Worm (Caenorhabditis elegans): ENCODE results near the gene irld-52.
"Not testable (repeated sequence)": the region's sequence is repeated elsewhere in the genome, so short reads cannot be mapped to it uniquely, and the experiment has no call there.

Gene irld-52

ce11 chrV:15766122-15766594, 13.3 kb upstream of the irld-52 start, which contains the start of the genes haf-3 and F57A10.2 (continued):
- peak; percentile 92 for TF ChIP-seq nfyb-1 (GFP tag; IDR thresholded peaks at IDR 0.05)
- TF ChIP-seq rpc-1 (optimal IDR thresholded peaks at IDR 0.05) = no peak
- no peak for TF ChIP-seq rpc-1 (tag; optimal IDR thresholded peaks at IDR 0.05)
- TF ChIP-seq dpl-1 (GFP tag; optimal IDR thresholded peaks at IDR 0.05) = peak; percentile 97
- TF ChIP-seq nfya-1 (tag; optimal IDR thresholded peaks at IDR 0.05; ENCODE audit: borderline replicate concordance, insufficient read depth) = no peak
- no peak for TF ChIP-seq egl-18 (GFP tag; IDR thresholded peaks at IDR 0.05)
- no peak for TF ChIP-seq F37B4.10 (GFP tag; IDR thresholded peaks at IDR 0.05)
- no peak for TF ChIP-seq akir-1 (GFP tag; optimal IDR thresholded peaks at IDR 0.05)
- TF ChIP-seq pbrm-1 (GFP tag; IDR thresholded peaks at IDR 0.05) = peak; percentile 92
- peak; percentile 48 for TF ChIP-seq gei-17 (GFP tag; optimal IDR thresholded peaks at IDR 0.05)
- TF ChIP-seq tbp1 (GFP tag; optimal IDR thresholded peaks at IDR 0.05) = peak; percentile 72
- peak; percentile 38 for TF ChIP-seq chd-7 (tag; optimal IDR thresholded peaks at IDR 0.05)
- TF ChIP-seq Y95B8A.8 (GFP tag; IDR thresholded peaks at IDR 0.05) = no peak
- TF ChIP-seq mes-4 (tag; optimal IDR thresholded peaks at IDR 0.05) = no peak

ce11 chrV:15767385-15767784, 12.1 kb upstream of the irld-52 start:
- TF ChIP-seq madf-3 (GFP tag; IDR thresholded peaks at IDR 0.05) (peak; percentile 81), lin-54 (GFP tag; optimal IDR thresholded peaks at IDR 0.05) (peak; percentile 52), ceh-58 (GFP tag; IDR thresholded peaks at IDR 0.05) (peak; percentile 91), sea-2 (GFP tag; IDR thresholded peaks at IDR 0.05) (0 out of 2 replicates have a peak, but pooled peaks have one; percentile 60), ceh-100 (GFP tag; IDR thresholded peaks at IDR 0.05) (peak; percentile 74), ceh-40 (GFP tag; IDR thresholded peaks at IDR 0.05) (0 out of 2 replicates have a peak, but pooled peaks have one; percentile 40), madf-8 (GFP tag; conservative IDR thresholded peaks at IDR 0.05) (peak; percentile 39), B0261.1 (tag; optimal IDR thresholded peaks at IDR 0.05) (peak; percentile 60), hmg-1.2 (GFP tag; IDR thresholded peaks at IDR 0.05) (peak; percentile 65), nhr-120 (GFP tag; IDR thresholded peaks at IDR 0.05) (peak; percentile 86; the same call in 1 of the 2 replicates), nhr-90 (tag; optimal IDR thresholded peaks at IDR 0.05) (peak; percentile 19), D2030.7 (GFP tag; IDR thresholded peaks at IDR 0.05) (peak; percentile 89), ekl-4 (GFP tag; IDR thresholded peaks at IDR 0.05) (peak; percentile 85), C17E4.6 (GFP tag; IDR thresholded peaks at IDR 0.05) (peak; percentile 84), Y53G8AR.9 (GFP tag; conservative IDR thresholded peaks at IDR 0.05) (peak; percentile 84), bed-2 (GFP tag; IDR thresholded peaks at IDR 0.05) (peak; percentile 85), tbp1 (GFP tag; optimal IDR thresholded peaks at IDR 0.05) (peak; percentile 82), lir-1 (GFP tag; conservative IDR thresholded peaks at IDR 0.05) (0 out of 2 replicates have a peak, but pooled peaks have one; percentile 37), attf-6 (GFP tag; IDR thresholded peaks at IDR 0.05) (peak; percentile 89), F37B4.10 (GFP tag; IDR thresholded peaks at IDR 0.05) (peak; percentile 89; the same call in 1 of the 2 replicates), rpc-1 (tag; optimal IDR thresholded peaks at IDR 0.05) (peak; percentile 61), egl-44 (GFP tag; IDR thresholded peaks at IDR 0.05) (peak; percentile 95), cebp-1 (GFP tag; IDR thresholded peaks at IDR 0.05) (peak; percentile 59), die-1 (tag; optimal IDR thresholded peaks at IDR 0.05) (peak; percentile 28), lin-26 (GFP tag; IDR thresholded peaks at IDR 0.05) (peak; percentile 99), Y95B8A.8 (GFP tag; IDR thresholded peaks at IDR 0.05) (peak; percentile 69; the same call in 1 of the 2 replicates), B0336.3 (GFP tag; IDR thresholded peaks at IDR 0.05) (0 out of 2 replicates have a peak, but pooled peaks have one; percentile 30), madf-6 (GFP tag; IDR thresholded peaks at IDR 0.05) (peak; percentile 79), dox-1 (GFP tag; IDR thresholded peaks at IDR 0.05) (peak; percentile 83), ztf-28 (GFP tag; IDR thresholded peaks at IDR 0.05) (peak; percentile 77; the same call in 1 of the 2 replicates), nfyb-1 (GFP tag; IDR thresholded peaks at IDR 0.05) (peak; percentile 87), hrde-1 (tag; optimal IDR thresholded peaks at IDR 0.05; ENCODE audit: borderline replicate concordance) (peak; percentile 17), bed-1 (GFP tag; IDR thresholded peaks at IDR 0.05) (peak; percentile 84; the same call in 1 of the 2 replicates), B0019.2 (GFP tag; conservative IDR thresholded peaks at IDR 0.05) (peak; percentile 53), mcd-1 (GFP tag; IDR thresholded peaks at IDR 0.05) (peak; percentile 79), egl-18 (GFP tag; IDR thresholded peaks at IDR 0.05) (0 out of 2 replicates have a peak, but pooled peaks have one; percentile 29), ztf-25 (GFP tag; IDR thresholded peaks at IDR 0.05) (peak; percentile 72; the same call in 1 of the 2 replicates)
- TF ChIP-seq rpc-1 (optimal IDR thresholded peaks at IDR 0.05); cebp-1 (tag; optimal IDR thresholded peaks at IDR 0.05): not testable (repeated sequence)
